Fruit fly (Drosophila melanogaster) whole organism, pupa: ENCODE measurements around the gene CG14823.

Experiments
- CG10348 ChIP-seq: fragments of 200-800 bp; sonication (Bioruptor generic); IDR thresholded peaks from 2 replicates; pipeline ENCODE4 v1.3.6; 2022; ENCODE audit warnings: missing biosample characterization, missing genetic modification characterization
- CG13204 ChIP-seq: fragments of 200-800 bp; sonication (Bioruptor generic); optimal IDR thresholded peaks from 2 replicates; lab custom pipeline; 2018; ENCODE audit warnings: missing biosample characterization, mild to moderate bottlenecking, missing genetic modification characterization, moderate library complexity
- CG14655 ChIP-seq: fragments of 200-800 bp; sonication (Bioruptor generic); optimal IDR thresholded peaks from 3 replicates; lab custom pipeline; 2017; ENCODE audit warnings: mild to moderate bottlenecking, missing biosample characterization, missing genetic modification reagents, missing genetic modification characterization
- CG32121 ChIP-seq: fragments of 200-800 bp; sonication (Bioruptor generic); IDR thresholded peaks from 2 replicates; pipeline ENCODE4 v1.3.6; 2022; ENCODE audit warnings: missing biosample characterization, missing genetic modification characterization
- CG8159 ChIP-seq: fragments of 200-800 bp; sonication (Bioruptor generic); optimal IDR thresholded peaks from 3 replicates; lab custom pipeline; 2018; ENCODE audit warnings: missing biosample characterization, mild to moderate bottlenecking, missing genetic modification characterization, moderate library complexity
- CG9948 ChIP-seq: fragments of 200-800 bp; sonication (Bioruptor generic); optimal IDR thresholded peaks from 2 replicates; lab custom pipeline; 2018; ENCODE audit warnings: missing biosample characterization, mild to moderate bottlenecking, missing genetic modification characterization, moderate library complexity
- D1 ChIP-seq: fragments of 200-800 bp; sonication (Bioruptor generic); optimal IDR thresholded peaks from 2 replicates; lab custom pipeline; 2018; ENCODE audit warnings: missing biosample characterization, mild to moderate bottlenecking, missing genetic modification characterization, moderate library complexity
- Ets98B ChIP-seq: fragments of 200-800 bp; sonication (Bioruptor generic); IDR thresholded peaks from 2 replicates; pipeline ENCODE4 v1.3.6; 2022; ENCODE audit warnings: missing biosample characterization, missing genetic modification characterization
- Pif1B ChIP-seq: fragments of 200-800 bp; sonication (Bioruptor generic); optimal IDR thresholded peaks from 3 replicates; lab custom pipeline; 2016; ENCODE audit warnings: missing biosample characterization, missing genetic modification characterization
- Snoo ChIP-seq: fragments of 200-800 bp; sonication (Bioruptor generic); optimal IDR thresholded peaks from 3 replicates; lab custom pipeline; 2017; ENCODE audit warnings: missing biosample characterization, mild to moderate bottlenecking, missing genetic modification characterization, inconsistent platforms

dm6 chr3L:7086558-7087059 lies 20.5 kb downstream of the CG14823 start, which contains the start of gene Cpr65Ea:
- no peak for TF ChIP-seq D1 (tag; lab: Kevin White, UChicago)
- TF ChIP-seq CG14655 (GFP tag; lab: Kevin White, UChicago), result no peak
- TF ChIP-seq CG8159 (tag; lab: Kevin White, UChicago), result no peak
- TF ChIP-seq Ets98B, result no peak
- TF ChIP-seq Pif1B, result no peak
- TF ChIP-seq CG13204 (GFP tag; lab: Kevin White, UChicago), result no peak
- TF ChIP-seq CG10348, result no peak
- no peak for TF ChIP-seq CG32121
- TF ChIP-seq Snoo (tag; lab: Kevin White, UChicago), result no peak
- no peak for TF ChIP-seq CG9948 (tag; lab: Kevin White, UChicago)
